Fruit fly (Drosophila melanogaster) whole organism, embryonic: ENCODE results near the gene MRG15.

Experiments
- CG12104 ChIP-seq: fragments of 200-800 bp; sonication (Bioruptor generic); optimal IDR thresholded peaks from 3 replicates; lab custom pipeline; 2016; ENCODE audit warnings: missing biosample characterization, missing genetic modification characterization
- CG2120 ChIP-seq: fragments of 200-800 bp; sonication (Bioruptor generic); optimal IDR thresholded peaks from 3 replicates; lab custom pipeline; 2016; ENCODE audit warnings: missing biosample characterization, missing genetic modification characterization
- CG4282 ChIP-seq: fragments of 200-800 bp; sonication (Bioruptor generic); optimal IDR thresholded peaks from 2 replicates; lab custom pipeline; 2016; ENCODE audit warnings: missing biosample characterization, missing genetic modification characterization
- CG7786 ChIP-seq: fragments of 200-800 bp; sonication (Bioruptor generic); optimal IDR thresholded peaks from 2 replicates; lab custom pipeline; 2016; ENCODE audit warnings: missing biosample characterization, missing genetic modification characterization
- Doc2 ChIP-seq: fragments of 200-800 bp; sonication (Bioruptor generic); IDR thresholded peaks from 2 replicates; pipeline ENCODE4 v1.3.6; 2022; ENCODE audit warnings: missing biosample characterization, missing genetic modification characterization
- Kr ChIP-seq: fragments of 200-800 bp; sonication (Bioruptor generic); optimal IDR thresholded peaks from 2 replicates; lab custom pipeline; 2017; ENCODE audit warnings: missing biosample characterization, mild to moderate bottlenecking, missing genetic modification characterization
- Oaz ChIP-seq: fragments of 200-800 bp; sonication (Bioruptor generic); IDR thresholded peaks from 2 replicates; pipeline ENCODE4 v1.3.6; 2022; ENCODE audit warnings: missing biosample characterization, missing genetic modification characterization
- odd ChIP-seq: fragments of 200-800 bp; sonication (Bioruptor generic); optimal IDR thresholded peaks from 2 replicates; lab custom pipeline; 2017; ENCODE audit warnings: missing biosample characterization, mild to moderate bottlenecking, missing genetic modification characterization
- pros ChIP-seq: fragments of 200-800 bp; sonication (Bioruptor generic); optimal IDR thresholded peaks from 3 replicates; lab custom pipeline; 2019; ENCODE audit warnings: missing biosample characterization, mild to moderate bottlenecking, missing genetic modification characterization, moderate library complexity

DNA sequence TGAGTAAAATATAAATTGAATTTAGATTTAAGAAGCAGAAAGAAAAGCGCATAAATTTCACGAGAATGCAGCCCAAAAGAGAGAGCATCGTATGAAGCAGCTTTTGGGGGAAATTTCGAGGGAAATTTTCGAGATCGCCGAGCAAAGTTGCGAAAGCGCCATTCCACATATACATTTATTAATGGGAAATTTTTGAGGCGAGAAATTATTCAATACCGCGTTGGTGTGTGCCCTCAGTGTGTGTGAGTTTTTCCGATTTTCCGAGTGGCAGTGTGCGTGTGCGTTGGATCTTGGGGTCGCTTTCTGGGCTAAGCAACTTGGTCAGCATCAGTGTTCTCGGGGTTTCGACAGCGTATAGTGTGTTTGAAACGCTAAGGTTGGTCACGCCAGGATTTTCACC lies 32.0 kb upstream of the MRG15 start, which contains the start of gene Tm2:
- TF ChIP-seq Doc2 = no peak
- no peak for TF ChIP-seq pros (GFP tag; lab: Kevin White, UChicago)
- no peak for TF ChIP-seq CG7786 (GFP tag; lab: Kevin White, UChicago)
- TF ChIP-seq Kr (GFP tag; lab: Kevin White, UChicago) = no peak
- TF ChIP-seq CG4282 (GFP tag; lab: Kevin White, UChicago) = no peak
- TF ChIP-seq odd (GFP tag; lab: Kevin White, UChicago) = no peak
- no peak for TF ChIP-seq Oaz (GFP tag; lab: Robert Waterston, UW)
- TF ChIP-seq CG12104 (GFP tag; lab: Kevin White, UChicago) = no peak
- TF ChIP-seq CG2120 (GFP tag; lab: Kevin White, UChicago) = no peak
